Worm (Caenorhabditis elegans): ENCODE measurements around the gene C37E2.10.

C37E2.10 gene

DNA sequence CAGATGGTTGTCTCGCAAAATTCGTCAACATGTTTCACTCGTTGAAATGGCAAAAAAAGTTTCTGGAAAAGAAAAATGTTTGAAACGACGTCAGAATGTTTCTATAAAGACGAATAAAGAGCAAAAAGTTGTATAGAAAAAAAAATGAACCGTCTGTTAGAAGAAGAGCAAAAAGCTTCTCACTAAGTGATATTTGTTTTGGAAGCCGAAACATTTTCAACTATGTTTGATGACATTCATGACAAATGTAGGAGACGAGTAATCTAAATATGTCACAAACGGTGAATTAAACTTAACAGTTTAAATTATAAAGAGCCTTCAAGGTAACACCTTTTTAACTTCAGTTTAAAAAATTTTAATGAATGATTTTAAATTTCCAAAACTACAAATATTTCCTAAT is 38.7 kb upstream of the C37E2.10 start, which contains the start of gene nkat-1:
Gene nkat-1, minus strand, starts transcription at position 101 of the 400 bp plus-strand sequence.
- TF ChIP-seq T26A5.8 (tag; optimal IDR thresholded peaks at IDR 0.05) (no peak), aptf-2 (GFP tag; conservative IDR thresholded peaks at IDR 0.05) (no peak), F22D6.2 (tag; optimal IDR thresholded peaks at IDR 0.05) (no peak), ztf-22 (GFP tag; optimal IDR thresholded peaks at IDR 0.05) (no peak), lag-1 (GFP tag; IDR thresholded peaks at IDR 0.05) (no peak), Y56A3A.18 (GFP tag; IDR thresholded peaks at IDR 0.05) (no peak), lin-40 (tag; optimal IDR thresholded peaks at IDR 0.05) (no peak), ceh-79 (tag; optimal IDR thresholded peaks at IDR 0.05) (no peak), let-607 (tag; optimal IDR thresholded peaks at IDR 0.05) (no peak), lsy-27 (tag; optimal IDR thresholded peaks at IDR 0.05; ENCODE audit: borderline replicate concordance, insufficient read depth) (no peak), nhr-120 (GFP tag; IDR thresholded peaks at IDR 0.05) (no peak), F23B12.7 (tag; optimal IDR thresholded peaks at IDR 0.05; ENCODE audit: insufficient read depth) (no peak), gei-17 (GFP tag; optimal IDR thresholded peaks at IDR 0.05) (no peak), tlf-1 (GFP tag; optimal IDR thresholded peaks at IDR 0.05) (no peak)

DNA sequence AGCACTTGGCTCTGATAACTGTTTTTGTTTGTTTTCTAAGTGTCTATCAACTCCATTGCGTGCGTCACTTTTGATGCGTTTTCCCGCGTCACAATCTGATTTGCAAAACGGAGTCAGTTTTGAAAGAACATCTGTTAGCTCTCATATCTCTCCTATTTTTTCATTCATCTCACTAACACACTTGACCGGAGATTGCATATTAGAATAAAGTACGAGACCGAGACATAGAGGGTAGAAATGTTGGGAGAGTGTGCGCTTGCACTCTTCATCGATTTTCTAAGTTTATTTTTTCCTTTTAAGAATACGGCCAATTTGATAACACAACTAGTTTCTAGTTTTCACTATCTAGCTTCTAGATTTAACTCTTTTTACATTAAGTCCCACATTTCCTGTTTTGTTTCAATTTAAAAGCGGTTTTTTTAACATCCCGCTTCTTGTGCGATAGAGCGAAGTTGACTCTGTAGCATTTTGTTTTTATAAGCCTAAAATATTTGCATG is 37.4 kb upstream of the C37E2.10 start:
- no peak for TF ChIP-seq dpff-1 (tag; optimal IDR thresholded peaks at IDR 0.05)
- TF ChIP-seq ztf-22 (GFP tag; optimal IDR thresholded peaks at IDR 0.05), result no peak
- no peak for TF ChIP-seq bed-1 (GFP tag; IDR thresholded peaks at IDR 0.05)
- TF ChIP-seq ceh-58 (GFP tag; IDR thresholded peaks at IDR 0.05), result no peak
- TF ChIP-seq ztf-6 (GFP tag; IDR thresholded peaks at IDR 0.05), result no peak
- no peak for TF ChIP-seq ccch-3 (GFP tag; optimal IDR thresholded peaks at IDR 0.05)
- TF ChIP-seq T26A5.8 (tag; optimal IDR thresholded peaks at IDR 0.05), result no peak
- no peak for TF ChIP-seq lin-40 (tag; optimal IDR thresholded peaks at IDR 0.05)
- TF ChIP-seq T07F8.4 (tag; optimal IDR thresholded peaks at IDR 0.05), result no peak

DNA sequence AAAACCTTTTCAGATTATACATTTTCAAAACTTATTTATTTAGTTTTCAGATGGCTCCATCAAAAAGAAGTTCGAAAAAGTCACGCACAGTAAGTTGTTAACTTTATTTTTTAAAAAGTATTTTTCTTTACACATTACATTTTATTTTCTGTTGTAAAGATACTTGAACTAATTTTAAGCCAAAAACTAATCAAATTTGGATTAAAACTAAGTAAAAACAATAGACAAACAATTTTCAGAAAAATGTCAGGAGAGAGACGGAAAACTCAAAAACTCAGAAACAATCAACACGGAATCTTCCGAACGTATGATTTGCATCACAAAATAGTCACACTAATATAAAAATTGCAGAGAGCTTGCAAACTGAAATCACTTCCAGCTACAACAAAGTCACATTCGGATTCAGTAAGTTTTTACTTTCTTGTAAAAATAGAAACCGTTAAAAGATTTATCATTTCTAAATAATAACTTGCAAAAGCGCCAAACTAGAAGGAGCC is 36.8 kb upstream of the C37E2.10 start, which contains the start of gene ceh-89:
Gene ceh-89, plus strand, starts transcription at position 51 of the 497 bp plus-strand sequence.
- TF ChIP-seq F10E7.11 (tag; optimal IDR thresholded peaks at IDR 0.05), result no peak
- no peak for TF ChIP-seq sdz-38 (tag; optimal IDR thresholded peaks at IDR 0.05)
- no peak for TF ChIP-seq B0035.1 (tag; optimal IDR thresholded peaks at IDR 0.05)
- TF ChIP-seq mes-4 (tag; optimal IDR thresholded peaks at IDR 0.05), result no peak
- TF ChIP-seq ceh-91 (GFP tag; IDR thresholded peaks at IDR 0.05), result no peak

DNA sequence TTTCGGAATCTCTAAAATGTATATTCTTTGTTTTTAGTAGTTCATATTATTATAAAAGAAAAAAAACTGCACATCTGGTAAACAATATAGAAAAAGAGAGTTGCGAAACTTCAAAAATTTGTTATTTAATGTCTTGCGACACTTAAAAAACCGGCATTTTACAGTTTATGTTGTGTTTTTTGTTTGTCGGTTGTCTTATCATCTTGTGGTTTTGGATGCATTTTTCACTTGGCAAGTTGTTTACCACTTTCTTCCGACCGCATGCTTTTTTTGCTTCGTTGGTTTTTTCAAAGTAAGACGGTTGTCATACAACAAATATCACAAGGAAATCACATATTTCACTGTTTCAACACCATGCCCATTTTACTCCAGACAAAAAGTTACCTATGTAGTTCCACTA is 33.2 kb upstream of the C37E2.10 start:
- TF ChIP-seq cebp-1 (GFP tag; IDR thresholded peaks at IDR 0.05), result peak; percentile 80
- TF ChIP-seq cebp-1 (tag; optimal IDR thresholded peaks at IDR 0.05), result peak; percentile 90
- no peak for TF ChIP-seq madf-10 (tag; optimal IDR thresholded peaks at IDR 0.05)
- no peak for TF ChIP-seq snpc-4 (GFP tag; optimal IDR thresholded peaks at IDR 0.05)
- TF ChIP-seq snpc-4 (tag; optimal IDR thresholded peaks at IDR 0.05), result peak in 2 of 4 experiments; percentile 1 to 14

DNA sequence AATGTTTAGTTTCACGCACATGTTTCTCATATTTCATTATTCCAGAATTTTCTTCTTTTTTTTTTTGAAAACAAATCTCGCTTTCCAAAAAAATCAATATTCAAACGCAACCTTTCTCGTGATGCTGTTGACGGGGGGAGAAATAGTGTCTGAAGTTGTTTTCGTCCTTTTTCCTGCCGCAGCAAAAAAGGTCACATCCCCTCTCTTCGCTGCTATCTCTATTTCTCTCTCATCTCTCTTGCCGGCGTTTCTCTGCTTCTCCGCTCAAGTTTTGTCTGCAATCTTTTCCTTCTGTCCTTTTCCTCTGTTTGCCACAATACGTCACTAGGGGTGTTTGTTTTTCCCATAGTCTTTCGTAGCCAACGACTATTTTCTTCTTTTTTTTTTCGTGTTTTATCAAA is 32.0 kb upstream of the C37E2.10 start:
- no peak for TF ChIP-seq him-1 (tag; optimal IDR thresholded peaks at IDR 0.05)
- no peak for TF ChIP-seq lsl-1 (GFP tag; optimal IDR thresholded peaks at IDR 0.05)
- peak; percentile 70 for TF ChIP-seq K11D2.4 (GFP tag; IDR thresholded peaks at IDR 0.05)
- peak; percentile 81 for TF ChIP-seq lin-40 (tag; optimal IDR thresholded peaks at IDR 0.05)
- peak; percentile 52; the same call in 1 of the 2 replicates for TF ChIP-seq dox-1 (GFP tag; IDR thresholded peaks at IDR 0.05)
- 0 out of 2 replicates have a peak, but pooled peaks have one; percentile 27 for TF ChIP-seq ztf-6 (GFP tag; IDR thresholded peaks at IDR 0.05)
- peak; percentile 68 for TF ChIP-seq ceh-27 (GFP tag; optimal IDR thresholded peaks at IDR 0.05)
- peak; percentile 11 for TF ChIP-seq ZK185.1 (tag; optimal IDR thresholded peaks at IDR 0.05; ENCODE audit: poor library complexity, severe bottlenecking)
- TF ChIP-seq rcor-1 (GFP tag; IDR thresholded peaks at IDR 0.05), result no peak
- no peak for TF ChIP-seq rec-8 (tag; optimal IDR thresholded peaks at IDR 0.05)
- TF ChIP-seq mcd-1 (GFP tag; IDR thresholded peaks at IDR 0.05), result peak; percentile 42; the same call in 1 of the 2 replicates
- TF ChIP-seq nhr-80 (tag; optimal IDR thresholded peaks at IDR 0.05), result peak; percentile 61
- TF ChIP-seq sdz-38 (tag; optimal IDR thresholded peaks at IDR 0.05), result no peak
- TF ChIP-seq ceh-100 (GFP tag; IDR thresholded peaks at IDR 0.05), result no peak
- TF ChIP-seq snpc-4 (GFP tag; optimal IDR thresholded peaks at IDR 0.05), result peak; percentile 10
- TF ChIP-seq snpc-4 (tag; optimal IDR thresholded peaks at IDR 0.05), result peak in 2 of 4 experiments; percentile 26 to 52
